Fruit fly (Drosophila melanogaster): Measurements from ENCODE around the gene Trmt61.
A peak's percentile ranks its signal among the peaks of the same experiment; 100 is the strongest.

Gene Trmt61

dm6 chr3R:26012801-26013663 lies 46.3 kb upstream of the Trmt61 start (continued):
- no peak for TF ChIP-seq sc (optimal IDR thresholded peaks at IDR 0.05)
- TF ChIP-seq sc (GFP tag; optimal IDR thresholded peaks at IDR 0.05): peak; percentile 39
- TF ChIP-seq az2 (GFP tag; optimal IDR thresholded peaks at IDR 0.05): peak; percentile 16
- no peak for TF ChIP-seq tio (GFP tag; optimal IDR thresholded peaks at IDR 0.05)
- TF ChIP-seq ab (GFP tag; optimal IDR thresholded peaks at IDR 0.05): no peak
- peak; percentile 66 for TF ChIP-seq HLHmδ (GFP tag; optimal IDR thresholded peaks at IDR 0.05)
- TF ChIP-seq CG18764 (GFP tag; optimal IDR thresholded peaks at IDR 0.05): no peak
- TF ChIP-seq Gug (GFP tag; IDR thresholded peaks at IDR 0.05): no peak
- peak; percentile 54 for TF ChIP-seq pros (GFP tag; optimal IDR thresholded peaks at IDR 0.05)
- no peak for TF ChIP-seq CG9932 (GFP tag; IDR thresholded peaks at IDR 0.05)
- no peak for TF ChIP-seq ken (GFP tag; IDR thresholded peaks at IDR 0.05)
- TF ChIP-seq esg (GFP tag; conservative IDR thresholded peaks at IDR 0.05): 0 out of 2 replicates have a peak, but pooled peaks have one; percentile 17
- peak; percentile 39 for TF ChIP-seq dmrt99B (tag; optimal IDR thresholded peaks at IDR 0.05)
- no peak for TF ChIP-seq CG8089 (GFP tag; optimal IDR thresholded peaks at IDR 0.05)

dm6 chr3R:26013664-26013948 lies 45.7 kb upstream of the Trmt61 start:
- TF ChIP-seq NC2β (GFP tag; optimal IDR thresholded peaks at IDR 0.05) (no peak), Pdp1 (GFP tag; optimal IDR thresholded peaks at IDR 0.05) (peak in 1 of 2 experiments; percentile 23), CG7357 (GFP tag; IDR thresholded peaks at IDR 0.05) (no peak), CG32532 (GFP tag; IDR thresholded peaks at IDR 0.05) (0 out of 2 replicates have a peak, but pooled peaks have one; percentile 2), sr (GFP tag; IDR thresholded peaks at IDR 0.05) (peak; percentile 74; the same call in 2 of the 3 replicates), Myb (GFP tag; optimal IDR thresholded peaks at IDR 0.05) (no peak), kni (GFP tag; optimal IDR thresholded peaks at IDR 0.05) (peak; percentile 63), CG6813 (GFP tag; optimal IDR thresholded peaks at IDR 0.05) (no peak), pan (optimal IDR thresholded peaks at IDR 0.05) (no peak), pan (GFP tag; optimal IDR thresholded peaks at IDR 0.05 in 1 of 2, IDR thresholded peaks at IDR 0.05 in 1 of 2) (peak in 1 of 2 experiments; percentile 27), HLHmδ (GFP tag; optimal IDR thresholded peaks at IDR 0.05) (peak; percentile 91), CG10431 (GFP tag; optimal IDR thresholded peaks at IDR 0.05) (no peak)

- TF ChIP-seq CG10209 (GFP tag; optimal IDR thresholded peaks at IDR 0.05) (peak; percentile 46), p53 (GFP tag; optimal IDR thresholded peaks at IDR 0.05) (no peak), CG9727 (GFP tag; optimal IDR thresholded peaks at IDR 0.05) (peak; percentile 44), CG17385 (GFP tag; optimal IDR thresholded peaks at IDR 0.05) (peak; percentile 46), CG13296 (GFP tag; optimal IDR thresholded peaks at IDR 0.05) (peak; percentile 12), CG1602 (GFP tag; optimal IDR thresholded peaks at IDR 0.05) (peak; percentile 2), CG11723 (GFP tag; optimal IDR thresholded peaks at IDR 0.05) (no peak), Sox100B (GFP tag; optimal IDR thresholded peaks at IDR 0.05) (peak; percentile 44), CTCF (GFP tag; optimal IDR thresholded peaks at IDR 0.05) (no peak), ind (GFP tag; optimal IDR thresholded peaks at IDR 0.05) (peak; percentile 9), Six4 (GFP tag; optimal IDR thresholded peaks at IDR 0.05) (no peak), fd96Cb (tag; optimal IDR thresholded peaks at IDR 0.05) (peak; percentile 61), Ssrp (tag; optimal IDR thresholded peaks at IDR 0.05) (peak; percentile 57), kah (GFP tag; optimal IDR thresholded peaks at IDR 0.05) (peak; percentile 18), CG6254 (GFP tag; optimal IDR thresholded peaks at IDR 0.05) (peak; percentile 22), sd (tag; optimal IDR thresholded peaks at IDR 0.05) (no peak), phol (tag; optimal IDR thresholded peaks at IDR 0.05) (peak; percentile 73), grau (tag; optimal IDR thresholded peaks at IDR 0.05) (peak; percentile 75), CG9215 (GFP tag; IDR thresholded peaks at IDR 0.05) (no peak), HHEX (GFP tag; optimal IDR thresholded peaks at IDR 0.05) (peak; percentile 40), CG31224 (GFP tag; IDR thresholded peaks at IDR 0.05) (no peak), Ada2b (GFP tag; IDR thresholded peaks at IDR 0.05) (no peak), CG9817 (tag; optimal IDR thresholded peaks at IDR 0.05) (peak; percentile 55)
Observed at dm6 chr3R:26014262-26014833, 44.9 kb upstream of the Trmt61 start, which contains the start of gene Kaz-m1. Gene Kaz-m1 (plus strand): TSS chr3R:26014721.
